Fruit fly (Drosophila melanogaster) whole organism, embryonic: ENCODE measurements around the gene CG15143.

ENCODE experiments used
- C15 ChIP-seq: fragments of 200-800 bp; sonication (Bioruptor generic); IDR thresholded peaks from 3 replicates; pipeline ENCODE4 v1.3.6; 2022; ENCODE audit warnings: missing biosample characterization, missing genetic modification characterization
- CG11398 ChIP-seq: fragments of 200-800 bp; sonication (Bioruptor generic); optimal IDR thresholded peaks from 2 replicates; lab custom pipeline; 2016; ENCODE audit warnings: missing biosample characterization, missing genetic modification characterization
- CG11456 ChIP-seq: fragments of 200-800 bp; sonication (Bioruptor generic); IDR thresholded peaks from 3 replicates; pipeline ENCODE4 v1.3.6; 2022; ENCODE audit warnings: missing biosample characterization, missing genetic modification characterization
- CG12219 ChIP-seq: fragments of 200-800 bp; sonication (Bioruptor generic); optimal IDR thresholded peaks from 3 replicates; lab custom pipeline; 2018; ENCODE audit warnings: missing biosample characterization, mild to moderate bottlenecking, missing genetic modification characterization
- CG14710 ChIP-seq: fragments of 200-800 bp; sonication (Bioruptor generic); optimal IDR thresholded peaks from 3 replicates; lab custom pipeline; 2019; ENCODE audit warnings: missing biosample characterization, mild to moderate bottlenecking, missing genetic modification characterization, moderate library complexity
- CG1602 ChIP-seq: fragments of 200-800 bp; sonication (Bioruptor generic); optimal IDR thresholded peaks from 3 replicates; lab custom pipeline; 2016; ENCODE audit warnings: missing biosample characterization, missing genetic modification characterization
- CG1647 ChIP-seq: fragments of 200-800 bp; sonication (Bioruptor generic); optimal IDR thresholded peaks from 3 replicates; lab custom pipeline; 2016; ENCODE audit warnings: missing biosample characterization, missing genetic modification characterization
- CG34224 ChIP-seq: fragments of 200-800 bp; sonication (Bioruptor generic); IDR thresholded peaks from 3 replicates; pipeline ENCODE4 v1.3.6; 2022; ENCODE audit warnings: missing biosample characterization, missing genetic modification characterization; ENCODE audit not compliant: partially characterized antibody
- CG4424 ChIP-seq: fragments of 200-800 bp; sonication (Bioruptor generic); optimal IDR thresholded peaks from 3 replicates; lab custom pipeline; 2016; ENCODE audit warnings: missing biosample characterization, missing genetic modification characterization
- CG6654 ChIP-seq: fragments of 200-800 bp; sonication (Bioruptor generic); optimal IDR thresholded peaks from 2 replicates; lab custom pipeline; 2017; ENCODE audit warnings: missing biosample characterization, mild to moderate bottlenecking, missing genetic modification characterization
- CG6854 ChIP-seq: fragments of 200-800 bp; sonication (Bioruptor generic); optimal IDR thresholded peaks from 3 replicates; lab custom pipeline; 2017; ENCODE audit warnings: missing biosample characterization, mild to moderate bottlenecking, missing genetic modification characterization
- CG7271 ChIP-seq: fragments of 200-800 bp; sonication (Bioruptor generic); optimal IDR thresholded peaks from 2 replicates; lab custom pipeline; 2018; ENCODE audit warnings: missing biosample characterization, mild to moderate bottlenecking, missing genetic modification characterization, moderate library complexity
- CG9609 ChIP-seq: fragments of 200-800 bp; sonication (Bioruptor generic); optimal IDR thresholded peaks from 3 replicates; lab custom pipeline; 2016; ENCODE audit warnings: missing biosample characterization, missing genetic modification characterization
- CG9797 ChIP-seq: fragments of 200-800 bp; sonication (Bioruptor generic); optimal IDR thresholded peaks from 3 replicates; lab custom pipeline; 2018; ENCODE audit warnings: missing biosample characterization, mild to moderate bottlenecking, missing genetic modification characterization
- Chrac-16 ChIP-seq: fragments of 200-800 bp; sonication (Bioruptor generic); optimal IDR thresholded peaks from 3 replicates; lab custom pipeline; 2016; ENCODE audit warnings: missing biosample characterization, missing genetic modification characterization
- Dp ChIP-seq: fragments of 200-800 bp; sonication (Bioruptor generic); optimal IDR thresholded peaks from 2 replicates; lab custom pipeline; 2018; ENCODE audit warnings: missing biosample characterization, mild to moderate bottlenecking, missing genetic modification characterization, moderate library complexity
- Ets65A ChIP-seq: fragments of 200-800 bp; sonication (Bioruptor generic); peaks from one replicate; lab custom pipeline; 2016; ENCODE audit warnings: missing biosample characterization, missing genetic modification characterization
- Fer1 ChIP-seq: fragments of 200-800 bp; sonication (Bioruptor generic); optimal IDR thresholded peaks from 2 replicates; lab custom pipeline; 2017; ENCODE audit warnings: missing biosample characterization, mild to moderate bottlenecking, missing genetic modification characterization
- Gug ChIP-seq: fragments of 200-800 bp; sonication (Bioruptor generic); IDR thresholded peaks from 4 replicates; pipeline ENCODE4 v1.3.6; 2022; ENCODE audit warnings: missing biosample characterization, missing genetic modification characterization
- Myb ChIP-seq: fragments of 200-800 bp; sonication (Bioruptor generic); optimal IDR thresholded peaks from 2 replicates; lab custom pipeline; 2016; ENCODE audit warnings: missing biosample characterization, missing genetic modification characterization
- NC2α ChIP-seq: fragments of 200-800 bp; sonication (Bioruptor generic); optimal IDR thresholded peaks from 2 replicates; lab custom pipeline; 2016; ENCODE audit warnings: missing biosample characterization, missing genetic modification characterization
- Oli ChIP-seq: fragments of 200-800 bp; sonication (Bioruptor generic); optimal IDR thresholded peaks from 2 replicates; lab custom pipeline; 2018; ENCODE audit warnings: missing biosample characterization, mild to moderate bottlenecking, missing genetic modification characterization, moderate library complexity
- Pdp1 ChIP-seq, 2 experiments: fragments of 200-800 bp; sonication (Bioruptor generic); optimal IDR thresholded peaks; 3 replicates each; lab custom pipeline; 2016; ENCODE audit warnings: missing biosample characterization in 2 of 2, missing genetic modification characterization in 2 of 2, mild to moderate bottlenecking in 1 of 2, moderate library complexity in 1 of 2
- Ravus ChIP-seq: fragments of 200-800 bp; sonication (Bioruptor generic); IDR thresholded peaks from 2 replicates; pipeline ENCODE4 v1.3.6; 2022; ENCODE audit warnings: missing biosample characterization, missing genetic modification characterization
- Rx ChIP-seq: fragments of 200-800 bp; sonication (Bioruptor generic); IDR thresholded peaks from 2 replicates; pipeline ENCODE4 v1.3.6; 2022; ENCODE audit warnings: missing biosample characterization, missing genetic modification characterization
- Ssrp ChIP-seq: fragments of 200-800 bp; sonication (Bioruptor generic); optimal IDR thresholded peaks from 2 replicates; lab custom pipeline; 2018; ENCODE audit warnings: missing biosample characterization, mild to moderate bottlenecking, missing genetic modification characterization, moderate library complexity
- TFAM ChIP-seq: fragments of 200-800 bp; sonication (Bioruptor generic); optimal IDR thresholded peaks from 2 replicates; lab custom pipeline; 2017; ENCODE audit warnings: missing biosample characterization, missing genetic modification characterization, inconsistent platforms
- Vsx1 ChIP-seq: fragments of 200-800 bp; sonication (Bioruptor generic); optimal IDR thresholded peaks from 2 replicates; lab custom pipeline; 2017; ENCODE audit warnings: missing biosample characterization, mild to moderate bottlenecking, missing genetic modification characterization, missing genetic modification reagents
- abd-A ChIP-seq: fragments of 200-800 bp; sonication (Bioruptor generic); optimal IDR thresholded peaks from 3 replicates; lab custom pipeline; 2019; ENCODE audit warnings: missing biosample characterization, mild to moderate bottlenecking, missing genetic modification characterization, moderate library complexity
- aop ChIP-seq: fragments of 200-800 bp; sonication (Bioruptor generic); IDR thresholded peaks from 2 replicates; pipeline ENCODE4 v1.3.6; 2022; ENCODE audit warnings: missing biosample characterization, missing genetic modification characterization
- ap ChIP-seq: fragments of 200-800 bp; sonication (Bioruptor generic); IDR thresholded peaks from 2 replicates; pipeline ENCODE4 v1.3.6; 2022; ENCODE audit warnings: missing biosample characterization, missing genetic modification characterization
- bigmax ChIP-seq: fragments of 200-800 bp; sonication (Bioruptor generic); optimal IDR thresholded peaks from 2 replicates; lab custom pipeline; 2018; ENCODE audit warnings: missing biosample characterization, mild to moderate bottlenecking, missing genetic modification characterization
- chif ChIP-seq, 2 experiments: fragments of 200-800 bp; sonication (Bioruptor generic); optimal IDR thresholded peaks; 3 replicates each; lab custom pipeline; 2016; ENCODE audit warnings: missing biosample characterization in 2 of 2, missing genetic modification characterization in 2 of 2
- ems ChIP-seq: fragments of 200-800 bp; sonication (Bioruptor generic); optimal IDR thresholded peaks from 3 replicates; lab custom pipeline; 2016; ENCODE audit warnings: missing biosample characterization, missing genetic modification characterization
- fd96Cb ChIP-seq: fragments of 200-800 bp; sonication (Bioruptor generic); optimal IDR thresholded peaks from 2 replicates; lab custom pipeline; 2018; ENCODE audit warnings: missing biosample characterization, mild to moderate bottlenecking, missing genetic modification characterization, moderate library complexity
- ftz-f1 ChIP-seq: fragments of 200-800 bp; sonication (Bioruptor generic); optimal IDR thresholded peaks from 2 replicates; lab custom pipeline; 2016; ENCODE audit warnings: missing biosample characterization, missing genetic modification characterization
- hth ChIP-seq: fragments of >200 bp; optimal IDR thresholded peaks from 2 replicates; lab custom pipeline; 2017; ENCODE audit warnings: inconsistent platforms
- insv ChIP-seq, 2 experiments: fragments of 200-800 bp; sonication (Bioruptor generic); optimal IDR thresholded peaks; 3 replicates each; lab custom pipeline; 2016 to 2018; ENCODE audit warnings: missing biosample characterization in 2 of 2, missing genetic modification characterization in 2 of 2
- jigr1 ChIP-seq: fragments of 200-800 bp; sonication (Bioruptor generic); IDR thresholded peaks from 3 replicates; pipeline ENCODE4 v1.3.6; 2022; ENCODE audit warnings: missing biosample characterization, missing genetic modification characterization
- lola ChIP-seq, 3 experiments: fragments of >200 bp in 2 of 3; fragments of 200-800 bp in 1 of 3; sonication (Bioruptor generic) in 1 of 3; optimal IDR thresholded peaks; 2 replicates each; lab custom pipeline; 2017 to 2019; ENCODE audit warnings: missing biosample characterization in 3 of 3, missing genetic modification characterization in 3 of 3, mild to moderate bottlenecking in 1 of 3, moderate library complexity in 1 of 3
- luna ChIP-seq: fragments of 200-800 bp; sonication (Bioruptor generic); optimal IDR thresholded peaks from 2 replicates; lab custom pipeline; 2016; ENCODE audit warnings: missing biosample characterization, missing genetic modification characterization
- oc ChIP-seq: fragments of 200-800 bp; sonication (Bioruptor generic); optimal IDR thresholded peaks from 2 replicates; lab custom pipeline; 2018; ENCODE audit warnings: missing biosample characterization, mild to moderate bottlenecking, missing genetic modification characterization, moderate library complexity
- otp ChIP-seq: fragments of 200-800 bp; sonication (Bioruptor generic); IDR thresholded peaks from 3 replicates; pipeline ENCODE4, ENCODE4 v1.3.6; 2022; ENCODE audit warnings: missing biosample characterization, missing genetic modification characterization
- ro ChIP-seq: fragments of 200-800 bp; sonication (Bioruptor generic); IDR thresholded peaks from 2 replicates; pipeline ENCODE4 v1.3.6; 2022; ENCODE audit warnings: missing biosample characterization, missing genetic modification characterization
- run ChIP-seq: fragments of 200-800 bp; sonication (Bioruptor generic); optimal IDR thresholded peaks from 3 replicates; lab custom pipeline; 2018; ENCODE audit warnings: missing biosample characterization, mild to moderate bottlenecking, missing genetic modification characterization
- scrt ChIP-seq: fragments of 200-800 bp; sonication (Bioruptor generic); optimal IDR thresholded peaks from 2 replicates; lab custom pipeline; 2018; ENCODE audit warnings: missing biosample characterization, mild to moderate bottlenecking, missing genetic modification characterization, moderate library complexity
- slou ChIP-seq: fragments of 200-800 bp; sonication (Bioruptor generic); optimal IDR thresholded peaks from 3 replicates; lab custom pipeline; 2016; ENCODE audit warnings: missing biosample characterization, missing genetic modification characterization
- tgo ChIP-seq: fragments of 200-800 bp; sonication (Bioruptor generic); IDR thresholded peaks from 3 replicates; pipeline ENCODE4 v1.3.6; 2022; ENCODE audit warnings: missing biosample characterization, missing genetic modification characterization
- vvl ChIP-seq: fragments of 200-800 bp; sonication (Bioruptor generic); IDR thresholded peaks from 2 replicates; pipeline ENCODE4 v1.3.6; 2022; ENCODE audit warnings: missing biosample characterization, missing genetic modification characterization
- zf30C ChIP-seq: fragments of 200-800 bp; sonication (Bioruptor generic); optimal IDR thresholded peaks from 3 replicates; lab custom pipeline; 2018; ENCODE audit warnings: missing biosample characterization, mild to moderate bottlenecking, missing genetic modification characterization

CG15143 gene

DNA sequence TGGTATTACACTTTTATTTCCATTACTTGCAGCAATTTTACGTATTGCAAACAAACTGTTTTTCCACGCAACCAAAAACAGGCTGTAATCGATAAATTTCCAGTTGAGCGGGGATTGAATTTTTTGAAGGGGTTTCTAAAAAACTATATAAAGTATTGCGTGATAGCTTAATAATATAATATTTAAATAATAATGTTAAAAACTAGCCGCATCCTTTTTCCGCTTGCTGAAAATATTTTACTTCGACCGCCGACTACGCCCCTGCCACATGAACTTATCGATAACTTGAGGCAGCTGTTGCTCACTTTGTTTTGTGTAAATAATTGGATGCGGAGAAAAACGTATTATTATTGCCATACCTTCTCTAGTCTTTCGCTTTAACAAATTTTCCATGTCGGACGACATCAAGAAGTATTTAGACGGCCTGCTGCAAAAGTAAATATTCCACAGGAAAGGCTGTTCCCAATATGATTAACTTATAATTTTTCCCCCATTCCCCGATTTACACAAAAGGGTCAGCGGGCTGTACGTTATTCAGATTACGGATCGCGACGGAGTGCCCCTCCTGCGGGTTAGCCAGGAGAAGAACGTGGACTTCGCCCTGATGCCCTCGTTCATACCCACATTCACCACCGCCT is 43.3 kb downstream of the CG15143 start, which contains the start of the genes fws and Lamtor3 (continued):
- TF ChIP-seq CG1647 (GFP tag; lab: Kevin White, UChicago) (peak; percentile 83), CG6654 (GFP tag; lab: Kevin White, UChicago) (peak; percentile 91), Ravus (GFP tag; lab: Robert Waterston, UW) (peak; percentile 96), TFAM (peak; percentile 70), Ets65A (peak; percentile 98), CG14710 (tag; lab: Kevin White, UChicago) (peak; percentile 95), chif (GFP tag; optimal IDR thresholded peaks at IDR 0.05; lab: Kevin White, UChicago) (peak; percentile 49 to 77), zf30C (no peak), CG9797 (peak; percentile 63), CG34224 (peak; percentile 78), oc (tag; lab: Kevin White, UChicago) (peak; percentile 99), CG9609 (GFP tag; lab: Kevin White, UChicago) (peak; percentile 90), slou (GFP tag; lab: Kevin White, UChicago) (peak; percentile 97), bigmax (GFP tag; lab: Kevin White, UChicago) (peak; percentile 75), aop (peak; percentile 93), Fer1 (GFP tag; lab: Kevin White, UChicago) (peak; percentile 96), tgo (GFP tag; lab: Robert Waterston, UW) (peak; percentile 99), CG11398 (GFP tag; lab: Kevin White, UChicago) (peak; percentile 74), NC2α (GFP tag; lab: Kevin White, UChicago) (peak; percentile 52), Gug (GFP tag; lab: Robert Waterston, UW) (peak; percentile 99), Vsx1 (GFP tag; lab: Kevin White, UChicago) (peak; percentile 95), Rx (peak; percentile 99), CG7271 (tag; lab: Kevin White, UChicago) (peak; percentile 96), Pdp1 (GFP tag; optimal IDR thresholded peaks at IDR 0.05; lab: Kevin White, UChicago) (peak; percentile 83 to 85), Myb (GFP tag; lab: Kevin White, UChicago) (peak; percentile 70), Chrac-16 (peak; percentile 97), lola (GFP tag; optimal IDR thresholded peaks at IDR 0.05; lab: Kevin White, UChicago) (peak in 1 of 3 experiments; percentile 95), Dp (GFP tag; lab: Kevin White, UChicago) (peak; percentile 56), CG6854 (GFP tag; lab: Kevin White, UChicago) (peak; percentile 93), CG4424 (GFP tag; lab: Kevin White, UChicago) (peak; percentile 96), insv (GFP tag; optimal IDR thresholded peaks at IDR 0.05; lab: Kevin White, UChicago) (no peak), ap (GFP tag; lab: Robert Waterston, UW) (peak; percentile 98), luna (GFP tag; lab: Kevin White, UChicago) (peak; percentile 11), jigr1 (GFP tag; lab: Robert Waterston, UW) (peak; percentile 96), CG11456 (peak; percentile 99), Ssrp (tag; lab: Kevin White, UChicago) (peak; percentile 98), CG12219 (GFP tag; lab: Kevin White, UChicago) (peak; percentile 95), Oli (tag; lab: Kevin White, UChicago) (peak; percentile 99), vvl (GFP tag; lab: Robert Waterston, UW) (peak; percentile 100), ems (peak; percentile 90), ro (GFP tag; lab: Robert Waterston, UW) (peak; percentile 97), CG1602 (peak; percentile 97), fd96Cb (tag; lab: Kevin White, UChicago) (peak; percentile 98), C15 (GFP tag; lab: Robert Waterston, UW) (peak; percentile 98), abd-A (tag; lab: Kevin White, UChicago) (no peak), otp (GFP tag; lab: Robert Waterston, UW) (peak; percentile 98), run (tag; lab: Kevin White, UChicago) (peak; percentile 92), ftz-f1 (GFP tag; lab: Kevin White, UChicago) (peak; percentile 66), hth (lab: Kevin White, UChicago) (no peak), scrt (GFP tag; lab: Kevin White, UChicago) (peak; percentile 97)
